Fruit fly (Drosophila melanogaster) whole organism, embryonic: ENCODE results near the gene CG44139.
A peak's percentile ranks its signal among the peaks of the same experiment; 100 is the strongest.

Experiments used
- B-H2 ChIP-seq: fragments of 200-800 bp; sonication (Bioruptor generic); optimal IDR thresholded peaks from 2 replicates; lab custom pipeline; 2018; ENCODE audit warnings: missing biosample characterization, mild to moderate bottlenecking, missing genetic modification characterization
- CG10274 ChIP-seq: fragments of 200-800 bp; sonication (Bioruptor generic); optimal IDR thresholded peaks from 3 replicates; lab custom pipeline; 2017; ENCODE audit warnings: missing biosample characterization, mild to moderate bottlenecking, missing genetic modification characterization
- CG15269 ChIP-seq: fragments of 200-800 bp; sonication (Bioruptor generic); optimal IDR thresholded peaks from 2 replicates; lab custom pipeline; 2018; ENCODE audit warnings: missing biosample characterization, mild to moderate bottlenecking, missing genetic modification characterization, moderate library complexity
- CG15696 ChIP-seq: fragments of 200-800 bp; sonication (Bioruptor generic); optimal IDR thresholded peaks from 2 replicates; lab custom pipeline; 2019; ENCODE audit warnings: missing biosample characterization, mild to moderate bottlenecking, missing genetic modification characterization, moderate library complexity
- CG2116 ChIP-seq: fragments of 200-800 bp; sonication (Bioruptor generic); optimal IDR thresholded peaks from 3 replicates; lab custom pipeline; 2018; ENCODE audit warnings: missing biosample characterization, mild to moderate bottlenecking, missing genetic modification characterization
- CG2202 ChIP-seq: fragments of 200-800 bp; sonication (Bioruptor generic); optimal IDR thresholded peaks from 2 replicates; lab custom pipeline; 2018; ENCODE audit warnings: missing biosample characterization, mild to moderate bottlenecking, missing genetic modification characterization
- CG2678 ChIP-seq: fragments of 200-800 bp; sonication (Bioruptor generic); optimal IDR thresholded peaks from 3 replicates; lab custom pipeline; 2019; ENCODE audit warnings: missing biosample characterization, mild to moderate bottlenecking, missing genetic modification characterization, moderate library complexity
- CG31388 ChIP-seq: fragments of 200-800 bp; sonication (Bioruptor generic); optimal IDR thresholded peaks from 2 replicates; lab custom pipeline; 2016; ENCODE audit warnings: missing biosample characterization, missing genetic modification characterization
- CG32532 ChIP-seq: fragments of 200-800 bp; sonication (Bioruptor generic); IDR thresholded peaks from 2 replicates; pipeline ENCODE4 v1.3.6; 2022; ENCODE audit warnings: missing biosample characterization, missing genetic modification characterization
- CG33557 ChIP-seq: fragments of 200-800 bp; sonication (Bioruptor generic); optimal IDR thresholded peaks from 2 replicates; lab custom pipeline; 2019; ENCODE audit warnings: missing biosample characterization, mild to moderate bottlenecking, missing genetic modification characterization, moderate library complexity
- CG34422 ChIP-seq: fragments of 200-800 bp; sonication (Bioruptor generic); IDR thresholded peaks from 3 replicates; pipeline ENCODE4 v1.3.6; 2022; ENCODE audit warnings: missing biosample characterization, missing genetic modification characterization
- CG3838 ChIP-seq: fragments of 200-800 bp; sonication (Bioruptor generic); optimal IDR thresholded peaks from 3 replicates; lab custom pipeline; 2016; ENCODE audit warnings: missing biosample characterization, missing genetic modification characterization
- CG4820 ChIP-seq: fragments of 200-800 bp; sonication (Bioruptor generic); optimal IDR thresholded peaks from 3 replicates; lab custom pipeline; 2016; ENCODE audit warnings: missing biosample characterization, missing genetic modification characterization
- CG6654 ChIP-seq: fragments of 200-800 bp; sonication (Bioruptor generic); optimal IDR thresholded peaks from 2 replicates; lab custom pipeline; 2017; ENCODE audit warnings: missing biosample characterization, mild to moderate bottlenecking, missing genetic modification characterization
- CG6854 ChIP-seq: fragments of 200-800 bp; sonication (Bioruptor generic); optimal IDR thresholded peaks from 3 replicates; lab custom pipeline; 2017; ENCODE audit warnings: missing biosample characterization, mild to moderate bottlenecking, missing genetic modification characterization
- CG7556 ChIP-seq: fragments of 200-800 bp; sonication (Bioruptor generic); optimal IDR thresholded peaks from 2 replicates; lab custom pipeline; 2017; ENCODE audit warnings: missing biosample characterization, mild to moderate bottlenecking, missing genetic modification characterization
- CG8478 ChIP-seq: fragments of >200 bp; optimal IDR thresholded peaks from 2 replicates; lab custom pipeline; 2018
- CG9727 ChIP-seq: fragments of 200-800 bp; sonication (Bioruptor generic); optimal IDR thresholded peaks from 3 replicates; lab custom pipeline; 2017; ENCODE audit warnings: missing biosample characterization, mild to moderate bottlenecking, missing genetic modification characterization
- CTCF ChIP-seq: fragments of 200-800 bp; sonication (Bioruptor generic); optimal IDR thresholded peaks from 2 replicates; lab custom pipeline; 2017; ENCODE audit warnings: missing biosample characterization, mild to moderate bottlenecking, missing genetic modification characterization, moderate library complexity
- Camta ChIP-seq: fragments of 200-800 bp; sonication (Bioruptor generic); optimal IDR thresholded peaks from 2 replicates; lab custom pipeline; 2016; ENCODE audit warnings: missing biosample characterization, missing genetic modification characterization
- Chrac-16 ChIP-seq: fragments of 200-800 bp; sonication (Bioruptor generic); optimal IDR thresholded peaks from 3 replicates; lab custom pipeline; 2016; ENCODE audit warnings: missing biosample characterization, missing genetic modification characterization
- D19B ChIP-seq: fragments of 200-800 bp; sonication (Bioruptor generic); optimal IDR thresholded peaks from 2 replicates; lab custom pipeline; 2017; ENCODE audit warnings: missing biosample characterization, mild to moderate bottlenecking, missing genetic modification characterization
- Doc3 ChIP-seq: fragments of 200-800 bp; sonication (Bioruptor generic); IDR thresholded peaks from 3 replicates; pipeline ENCODE4 v1.3.6; 2022; ENCODE audit warnings: missing biosample characterization, missing genetic modification characterization; ENCODE audit not compliant: partially characterized antibody
- Hey ChIP-seq: fragments of 200-800 bp; sonication (Bioruptor generic); optimal IDR thresholded peaks from 3 replicates; lab custom pipeline; 2018; ENCODE audit warnings: missing biosample characterization, mild to moderate bottlenecking, missing genetic modification characterization
- Hmr ChIP-seq: fragments of 200-800 bp; sonication (Bioruptor generic); optimal IDR thresholded peaks from 3 replicates; lab custom pipeline; 2017; ENCODE audit warnings: mild to moderate bottlenecking, missing biosample characterization, missing genetic modification reagents, missing genetic modification characterization
- Hsf ChIP-seq: fragments of 200-800 bp; sonication (Bioruptor generic); optimal IDR thresholded peaks from 3 replicates; lab custom pipeline; 2016; ENCODE audit warnings: missing biosample characterization, missing genetic modification characterization
- Kr ChIP-seq: fragments of 200-800 bp; sonication (Bioruptor generic); optimal IDR thresholded peaks from 2 replicates; lab custom pipeline; 2017; ENCODE audit warnings: missing biosample characterization, mild to moderate bottlenecking, missing genetic modification characterization
- Max ChIP-seq: fragments of 200-800 bp; sonication (Bioruptor generic); optimal IDR thresholded peaks from 2 replicates; lab custom pipeline; 2016; ENCODE audit warnings: missing biosample characterization, mild to moderate bottlenecking, missing genetic modification characterization
- Myb ChIP-seq: fragments of 200-800 bp; sonication (Bioruptor generic); optimal IDR thresholded peaks from 2 replicates; lab custom pipeline; 2016; ENCODE audit warnings: missing biosample characterization, missing genetic modification characterization
- NK7.1 ChIP-seq: fragments of 200-800 bp; sonication (Bioruptor generic); optimal IDR thresholded peaks from 3 replicates; lab custom pipeline; 2016; ENCODE audit warnings: missing biosample characterization, missing genetic modification characterization
- Sry-β ChIP-seq: fragments of 200-800 bp; sonication (Bioruptor generic); optimal IDR thresholded peaks from 2 replicates; lab custom pipeline; 2018; ENCODE audit warnings: missing biosample characterization, mild to moderate bottlenecking, missing genetic modification characterization, moderate library complexity
- Vsx1 ChIP-seq: fragments of 200-800 bp; sonication (Bioruptor generic); optimal IDR thresholded peaks from 2 replicates; lab custom pipeline; 2017; ENCODE audit warnings: missing biosample characterization, mild to moderate bottlenecking, missing genetic modification characterization, missing genetic modification reagents
- Xbp1 ChIP-seq: fragments of 200-800 bp; sonication (Bioruptor generic); optimal IDR thresholded peaks from 3 replicates; lab custom pipeline; 2016; ENCODE audit warnings: missing biosample characterization, mild to moderate bottlenecking, missing genetic modification characterization
- ara ChIP-seq: fragments of 200-800 bp; sonication (Bioruptor generic); IDR thresholded peaks from 2 replicates; pipeline ENCODE4 v1.3.6; 2022; ENCODE audit warnings: missing biosample characterization, missing genetic modification characterization
- bcd ChIP-seq: fragments of 200-800 bp; sonication (Bioruptor generic); optimal IDR thresholded peaks from 2 replicates; lab custom pipeline; 2017; ENCODE audit warnings: missing biosample characterization, mild to moderate bottlenecking, missing genetic modification characterization
- crol ChIP-seq: fragments of 200-800 bp; sonication (Bioruptor generic); IDR thresholded peaks from 2 replicates; pipeline ENCODE4 v1.3.6; 2022; ENCODE audit warnings: missing biosample characterization, missing genetic modification characterization
- cwo ChIP-seq: fragments of 200-800 bp; sonication (Bioruptor generic); optimal IDR thresholded peaks from 3 replicates; lab custom pipeline; 2017; ENCODE audit warnings: missing biosample characterization, missing genetic modification characterization, mild to moderate bottlenecking, moderate library complexity, missing genetic modification reagents
- dimm ChIP-seq: fragments of 200-800 bp; sonication (Bioruptor generic); IDR thresholded peaks from 2 replicates; pipeline ENCODE4 v1.3.6; 2022; ENCODE audit warnings: missing biosample characterization, missing genetic modification characterization
- gcm2 ChIP-seq: fragments of 200-800 bp; sonication (Bioruptor generic); optimal IDR thresholded peaks from 2 replicates; lab custom pipeline; 2016; ENCODE audit warnings: missing biosample characterization, missing genetic modification characterization
- hth ChIP-seq: fragments of >200 bp; optimal IDR thresholded peaks from 2 replicates; lab custom pipeline; 2017; ENCODE audit warnings: inconsistent platforms
- inv ChIP-seq: fragments of 200-800 bp; sonication (Bioruptor generic); IDR thresholded peaks from 2 replicates; pipeline ENCODE4 v1.3.6; 2022; ENCODE audit warnings: missing biosample characterization, missing genetic modification characterization; ENCODE audit not compliant: partially characterized antibody
- kay ChIP-seq: fragments of 200-800 bp; sonication (Bioruptor generic); optimal IDR thresholded peaks from 2 replicates; lab custom pipeline; 2016; ENCODE audit warnings: missing biosample characterization, missing genetic modification characterization
- klu ChIP-seq: fragments of 200-800 bp; sonication (Bioruptor generic); IDR thresholded peaks from 2 replicates; pipeline ENCODE4 v1.3.6; 2022; ENCODE audit warnings: missing biosample characterization, missing genetic modification characterization
- nau ChIP-seq: fragments of 200-800 bp; sonication (Bioruptor generic); optimal IDR thresholded peaks from 3 replicates; lab custom pipeline; 2017; ENCODE audit warnings: missing biosample characterization, mild to moderate bottlenecking, missing genetic modification characterization, missing genetic modification reagents
- pb ChIP-seq: fragments of 200-800 bp; sonication (Bioruptor generic); optimal IDR thresholded peaks from 3 replicates; lab custom pipeline; 2016; ENCODE audit warnings: missing biosample characterization, missing genetic modification characterization
- psq ChIP-seq: fragments of 200-800 bp; sonication (Bioruptor generic); optimal IDR thresholded peaks from 2 replicates; lab custom pipeline; 2017; ENCODE audit warnings: missing biosample characterization, missing genetic modification characterization
- pum ChIP-seq: fragments of 200-800 bp; sonication (Bioruptor generic); optimal IDR thresholded peaks from 2 replicates; lab custom pipeline; 2016; ENCODE audit warnings: missing biosample characterization, missing genetic modification characterization
- row ChIP-seq: fragments of 200-800 bp; sonication (Bioruptor generic); IDR thresholded peaks from 3 replicates; pipeline ENCODE4 v1.3.6; 2022; ENCODE audit warnings: missing biosample characterization, missing genetic modification characterization
- scrt ChIP-seq: fragments of 200-800 bp; sonication (Bioruptor generic); optimal IDR thresholded peaks from 2 replicates; lab custom pipeline; 2018; ENCODE audit warnings: missing biosample characterization, mild to moderate bottlenecking, missing genetic modification characterization, moderate library complexity
- tio ChIP-seq: fragments of 200-800 bp; sonication (Bioruptor generic); optimal IDR thresholded peaks from 2 replicates; lab custom pipeline; 2017; ENCODE audit warnings: missing biosample characterization, missing genetic modification characterization, inconsistent platforms
- ttk ChIP-seq: fragments of 200-800 bp; sonication (Bioruptor generic); IDR thresholded peaks from 2 replicates; pipeline ENCODE4 v2.1.2; 2022; ENCODE audit warnings: missing biosample characterization, missing genetic modification characterization
- wor ChIP-seq: fragments of 200-800 bp; sonication (Bioruptor generic); IDR thresholded peaks from 2 replicates; pipeline ENCODE4 v1.3.6; 2022; ENCODE audit warnings: missing biosample characterization, missing genetic modification characterization

The CG44139 gene

DNA sequence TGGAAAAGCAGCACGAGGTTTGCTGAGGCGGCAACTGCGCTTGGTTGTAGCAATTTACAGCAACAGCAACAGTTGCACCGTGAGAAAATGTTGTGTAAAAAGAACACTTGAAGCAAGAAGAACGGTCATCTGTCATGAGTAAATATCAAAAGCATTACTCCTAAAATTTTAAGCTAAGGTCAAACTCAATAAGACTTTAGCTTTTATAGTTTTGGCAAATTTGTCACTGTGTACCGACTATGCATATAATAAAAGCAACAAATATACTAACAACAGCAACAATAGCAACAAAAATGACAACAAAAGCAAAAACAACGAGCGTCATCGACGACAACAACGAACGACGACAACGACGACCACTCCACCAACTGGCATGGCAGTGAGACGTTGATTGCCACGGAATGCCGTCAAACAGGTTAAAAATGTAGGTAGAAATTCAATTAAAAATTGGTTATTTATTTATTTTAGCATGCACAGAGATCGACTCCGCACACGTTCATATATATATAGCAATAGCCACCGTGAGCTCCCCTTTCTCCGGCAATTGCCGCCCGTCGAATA, 9.0 kb downstream of the CG44139 start (continued):
- TF ChIP-seq psq (peak; percentile 21), pum (peak; percentile 88), CG2116 (GFP tag; lab: Kevin White, UChicago) (peak; percentile 20), Hey (tag; lab: Kevin White, UChicago) (no peak), Max (GFP tag; lab: Kevin White, UChicago) (peak; percentile 61), CG10274 (GFP tag; lab: Kevin White, UChicago) (peak; percentile 45), crol (no peak), CG7556 (GFP tag; lab: Kevin White, UChicago) (peak; percentile 76), CG4820 (GFP tag; lab: Kevin White, UChicago) (peak; percentile 84), CTCF (GFP tag; lab: Kevin White, UChicago) (peak; percentile 45), CG15696 (tag; lab: Kevin White, UChicago) (no peak), Camta (GFP tag; lab: Kevin White, UChicago) (peak; percentile 89), cwo (GFP tag; lab: Kevin White, UChicago) (peak; percentile 35), CG32532 (GFP tag; lab: Robert Waterston, UW) (peak; percentile 39), Myb (GFP tag; lab: Kevin White, UChicago) (peak; percentile 39), pb (GFP tag; lab: Kevin White, UChicago) (peak; percentile 85), gcm2 (GFP tag; lab: Kevin White, UChicago) (peak; percentile 9), row (GFP tag; lab: Robert Waterston, UW) (peak; percentile 83), dimm (GFP tag; lab: Robert Waterston, UW) (peak; percentile 76), CG31388 (GFP tag; lab: Kevin White, UChicago) (peak; percentile 64), Hmr (peak; percentile 53), Xbp1 (GFP tag; lab: Kevin White, UChicago) (peak; percentile 92), CG8478 (lab: Kevin White, UChicago) (no peak), Hsf (peak; percentile 84), bcd (peak; percentile 74), ara (peak; percentile 78; the same call in 1 of the 2 replicates), kay (GFP tag; lab: Kevin White, UChicago) (peak; percentile 67), Doc3 (GFP tag; lab: Robert Waterston, UW) (no peak), tio (GFP tag; lab: Kevin White, UChicago) (peak; percentile 67), CG2678 (tag; lab: Kevin White, UChicago) (peak; percentile 81), CG15269 (tag; lab: Kevin White, UChicago) (peak; percentile 90), CG6854 (GFP tag; lab: Kevin White, UChicago) (peak; percentile 34), hth (lab: Kevin White, UChicago) (no peak), Vsx1 (GFP tag; lab: Kevin White, UChicago) (peak; percentile 41), ttk (peak; percentile 89), wor (GFP tag; lab: Robert Waterston, UW) (peak; percentile 83), CG34422 (GFP tag; lab: Robert Waterston, UW) (peak; percentile 76), Sry-β (no peak), nau (GFP tag; lab: Kevin White, UChicago) (peak; percentile 69), CG2202 (peak; percentile 58), CG6654 (GFP tag; lab: Kevin White, UChicago) (peak; percentile 43), Kr (GFP tag; lab: Kevin White, UChicago) (no peak), inv (GFP tag; lab: Robert Waterston, UW) (no peak), D19B (GFP tag; lab: Kevin White, UChicago) (no peak), CG9727 (GFP tag; lab: Kevin White, UChicago) (peak; percentile 41), CG3838 (GFP tag; lab: Kevin White, UChicago) (no peak), B-H2 (GFP tag; lab: Kevin White, UChicago) (no peak), klu (GFP tag; lab: Robert Waterston, UW) (peak; percentile 42; the same call in 1 of the 2 replicates), CG33557 (GFP tag; lab: Kevin White, UChicago) (no peak), NK7.1 (peak; percentile 79), Chrac-16 (GFP tag; lab: Kevin White, UChicago) (peak; percentile 72), scrt (GFP tag; lab: Kevin White, UChicago) (peak; percentile 48)
